Fruit fly (Drosophila melanogaster): Measurements from ENCODE around the gene CG13727.

CG13727 gene

dm6 chr3L:17341216-17341615 is at the start of gene CG13727:
Gene CG13727, minus strand, starts transcription at chr3L:17341316.
- TF ChIP-seq cic (GFP tag; optimal IDR thresholded peaks at IDR 0.05) (no peak), CG11617 (GFP tag; optimal IDR thresholded peaks at IDR 0.05) (no peak)

dm6 chr3L:17388895-17389294 is 47.8 kb upstream of the CG13727 start, which contains the start of gene CG13731:
Gene CG13731, minus strand, starts transcription at chr3L:17388956.
- TF ChIP-seq cic (GFP tag; optimal IDR thresholded peaks at IDR 0.05) (no peak), CG14711 (tag; optimal IDR thresholded peaks at IDR 0.05) (no peak), ovo (GFP tag; optimal IDR thresholded peaks at IDR 0.05) (no peak), Clk (GFP tag; optimal IDR thresholded peaks at IDR 0.05) (no peak), Hr96 (GFP tag; optimal IDR thresholded peaks at IDR 0.05) (no peak), CG1620 (GFP tag; optimal IDR thresholded peaks at IDR 0.05) (no peak), kay (GFP tag; ENCODE audit: borderline replicate concordance) (no peak), CG7101 (tag; optimal IDR thresholded peaks at IDR 0.05) (no peak), tj (GFP tag; optimal IDR thresholded peaks at IDR 0.05) (no peak), CG12768 (GFP tag; optimal IDR thresholded peaks at IDR 0.05) (no peak), bab1 (GFP tag; optimal IDR thresholded peaks at IDR 0.05) (no peak), cnc (optimal IDR thresholded peaks at IDR 0.05) (no peak), pad (GFP tag; optimal IDR thresholded peaks at IDR 0.05) (no peak), toe (GFP tag; optimal IDR thresholded peaks at IDR 0.05) (no peak), CG11617 (GFP tag; optimal IDR thresholded peaks at IDR 0.05) (no peak)

DNA sequence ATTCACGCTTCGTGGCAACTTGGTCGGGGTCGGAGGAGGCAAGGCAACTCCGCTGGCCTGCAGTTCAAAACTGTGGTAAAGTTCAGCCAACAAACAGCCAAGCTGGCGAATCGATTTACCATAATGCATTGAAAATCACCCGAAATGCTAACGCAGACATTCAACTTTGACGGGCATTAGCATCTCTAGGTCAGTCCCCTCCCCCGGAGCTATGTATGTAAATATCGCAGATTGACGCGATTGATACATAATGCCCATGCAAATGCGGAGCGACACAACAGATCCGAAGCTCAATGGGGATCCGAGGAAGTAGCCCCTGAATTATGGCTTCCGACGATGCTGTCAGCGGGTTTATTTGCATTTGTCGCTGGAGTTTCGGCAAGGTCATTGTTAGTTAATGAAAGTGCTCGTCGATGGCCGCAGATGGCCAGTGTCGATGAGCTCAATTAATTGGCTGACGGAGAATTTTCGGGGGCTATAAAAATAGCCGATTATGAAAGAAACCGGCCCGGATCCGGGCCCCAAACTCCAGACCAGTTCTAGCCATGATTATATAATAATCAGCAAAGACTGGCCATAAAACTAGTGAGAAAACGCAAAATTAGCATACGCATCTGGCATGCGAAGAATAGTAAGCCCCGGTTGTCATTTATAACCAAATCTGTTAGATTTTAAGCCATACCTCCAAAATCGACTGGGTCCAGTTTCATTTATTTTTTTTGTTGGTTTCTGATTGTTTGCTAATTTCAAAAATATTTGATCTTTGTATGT is 45.7 kb upstream of the CG13727 start:
- TF ChIP-seq Mnt (GFP tag; optimal IDR thresholded peaks at IDR 0.05), result no peak
- TF ChIP-seq Clk (GFP tag; optimal IDR thresholded peaks at IDR 0.05), result no peak
- no peak for TF ChIP-seq Crg-1 (GFP tag; optimal IDR thresholded peaks at IDR 0.05)
- no peak for TF ChIP-seq CG1620 (GFP tag; optimal IDR thresholded peaks at IDR 0.05)
- TF ChIP-seq CG33017 (tag; optimal IDR thresholded peaks at IDR 0.05), result no peak
- TF ChIP-seq CG7101 (tag; optimal IDR thresholded peaks at IDR 0.05), result no peak
- TF ChIP-seq CG5204 (GFP tag; optimal IDR thresholded peaks at IDR 0.05), result no peak
- TF ChIP-seq bab1 (GFP tag; optimal IDR thresholded peaks at IDR 0.05), result no peak
- TF ChIP-seq kay (GFP tag; ENCODE audit: borderline replicate concordance), result no peak
- TF ChIP-seq CG11617 (GFP tag; optimal IDR thresholded peaks at IDR 0.05), result no peak

dm6 chr3L:17383714-17384113 is 42.6 kb upstream of the CG13727 start:
- TF ChIP-seq CG7045 (GFP tag; optimal IDR thresholded peaks at IDR 0.05) (no peak), Mnt (GFP tag; optimal IDR thresholded peaks at IDR 0.05) (no peak), bab1 (GFP tag; optimal IDR thresholded peaks at IDR 0.05) (no peak), CG7101 (tag; optimal IDR thresholded peaks at IDR 0.05) (no peak), pad (GFP tag; optimal IDR thresholded peaks at IDR 0.05) (no peak), cic (GFP tag; optimal IDR thresholded peaks at IDR 0.05) (no peak), CG33017 (tag; optimal IDR thresholded peaks at IDR 0.05) (no peak), ovo (GFP tag; optimal IDR thresholded peaks at IDR 0.05) (no peak), CG14711 (tag; optimal IDR thresholded peaks at IDR 0.05) (no peak), Hr96 (GFP tag; optimal IDR thresholded peaks at IDR 0.05) (no peak), toe (GFP tag; optimal IDR thresholded peaks at IDR 0.05) (no peak), Clk (GFP tag; optimal IDR thresholded peaks at IDR 0.05) (no peak), CG5204 (GFP tag; optimal IDR thresholded peaks at IDR 0.05) (no peak), cnc (optimal IDR thresholded peaks at IDR 0.05) (no peak), Crg-1 (GFP tag; optimal IDR thresholded peaks at IDR 0.05) (no peak), CG1620 (GFP tag; optimal IDR thresholded peaks at IDR 0.05) (no peak), CG11617 (GFP tag; optimal IDR thresholded peaks at IDR 0.05) (no peak), CG12768 (GFP tag; optimal IDR thresholded peaks at IDR 0.05) (no peak), kay (GFP tag; ENCODE audit: borderline replicate concordance) (no peak)

DNA sequence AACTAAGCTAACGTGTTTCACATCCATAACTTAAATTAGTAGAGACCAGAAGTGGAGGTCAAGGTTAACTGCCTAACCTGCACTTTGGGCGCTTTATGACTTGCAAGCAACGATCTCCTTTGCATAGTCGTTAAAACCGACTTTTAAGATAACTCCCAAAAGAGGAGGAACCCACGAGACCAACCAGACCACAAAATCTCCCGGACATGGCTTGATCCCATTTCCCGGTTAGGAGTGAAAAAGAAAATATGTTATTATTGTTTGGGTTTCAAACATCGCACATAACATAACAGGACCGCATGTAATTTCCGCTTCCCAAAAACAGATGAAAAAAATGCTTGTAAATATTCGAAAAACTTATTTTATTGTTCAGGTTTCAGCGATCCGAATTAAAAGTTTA is 42.2 kb upstream of the CG13727 start:
- TF ChIP-seq pad (GFP tag; optimal IDR thresholded peaks at IDR 0.05) (no peak), bab1 (GFP tag; optimal IDR thresholded peaks at IDR 0.05) (no peak), CG12768 (GFP tag; optimal IDR thresholded peaks at IDR 0.05) (no peak), CG14711 (tag; optimal IDR thresholded peaks at IDR 0.05) (no peak), Hr96 (GFP tag; optimal IDR thresholded peaks at IDR 0.05) (no peak), CG7045 (GFP tag; optimal IDR thresholded peaks at IDR 0.05) (no peak), CG7101 (tag; optimal IDR thresholded peaks at IDR 0.05) (no peak)

dm6 chr3L:17382628-17383027 is 41.5 kb upstream of the CG13727 start, which contains the start of gene CG13728:
Gene CG13728, minus strand, starts transcription at chr3L:17382728.
- TF ChIP-seq cnc (optimal IDR thresholded peaks at IDR 0.05) (no peak), tj (GFP tag; optimal IDR thresholded peaks at IDR 0.05) (no peak), CG11617 (GFP tag; optimal IDR thresholded peaks at IDR 0.05) (no peak), toe (GFP tag; optimal IDR thresholded peaks at IDR 0.05) (no peak), CG5204 (GFP tag; optimal IDR thresholded peaks at IDR 0.05) (no peak), CG33017 (tag; optimal IDR thresholded peaks at IDR 0.05) (no peak), kay (GFP tag; ENCODE audit: borderline replicate concordance) (no peak), CG1620 (GFP tag; optimal IDR thresholded peaks at IDR 0.05) (no peak), Crg-1 (GFP tag; optimal IDR thresholded peaks at IDR 0.05) (no peak), ovo (GFP tag; optimal IDR thresholded peaks at IDR 0.05) (no peak), pad (GFP tag; optimal IDR thresholded peaks at IDR 0.05) (no peak), Clk (GFP tag; optimal IDR thresholded peaks at IDR 0.05) (no peak), CG12768 (GFP tag; optimal IDR thresholded peaks at IDR 0.05) (no peak), CG7045 (GFP tag; optimal IDR thresholded peaks at IDR 0.05) (no peak)

Data from whole organism, adult.